Worm (Caenorhabditis elegans) whole organism, young adult: Measurements from ENCODE around the gene str-255.

Experiments
- Y79H2A.3 ChIP-seq: fragments of 200-800 bp; sonication (Bioruptor generic); conservative IDR thresholded peaks from 2 replicates; pipeline ENCODE4 v1.3.6; 2022; ENCODE audit warnings: missing genetic modification reagents, missing genetic modification characterization, missing compliant biosample characterization
- aptf-3 ChIP-seq: fragments of 200-800 bp; sonication (Bioruptor generic); IDR thresholded peaks from 2 replicates; pipeline ENCODE4 v1.3.6; 2022; ENCODE audit warnings: missing genetic modification characterization, missing compliant biosample characterization
- nfyb-1 ChIP-seq: fragments of 200-800 bp; sonication (Bioruptor generic); IDR thresholded peaks from 2 replicates; pipeline ENCODE4 v1.3.6; 2022; ENCODE audit warnings: missing genetic modification reagents, missing genetic modification characterization, missing compliant biosample characterization
- sptf-2 ChIP-seq: fragments of 200-800 bp; sonication (Bioruptor generic); optimal IDR thresholded peaks from 2 replicates; lab custom pipeline; 2018; ENCODE audit warnings: mild to moderate bottlenecking, missing genetic modification characterization, missing compliant biosample characterization
- unc-62 ChIP-seq: fragments of 150-350 bp; optimal IDR thresholded peaks from 2 replicates; lab custom pipeline; 2014; ENCODE audit warnings: missing biosample characterization, missing genetic modification reagents, missing genetic modification characterization
- zfh-2 ChIP-seq: fragments of 200-800 bp; sonication (Bioruptor generic); conservative IDR thresholded peaks from 2 replicates; pipeline ENCODE4 v1.3.6; 2022; ENCODE audit warnings: missing genetic modification reagents, missing genetic modification characterization, missing compliant biosample characterization
- ztf-26 ChIP-seq: sonication (generic microtip); optimal IDR thresholded peaks from 2 replicates; lab custom pipeline; 2017; ENCODE audit warnings: missing genetic modification characterization, missing compliant biosample characterization
- ztf-6 ChIP-seq: fragments of 200-800 bp; sonication (Bioruptor generic); IDR thresholded peaks from 2 replicates; pipeline ENCODE4 v1.3.6; 2022; ENCODE audit warnings: missing genetic modification reagents, missing genetic modification characterization, missing compliant biosample characterization

DNA sequence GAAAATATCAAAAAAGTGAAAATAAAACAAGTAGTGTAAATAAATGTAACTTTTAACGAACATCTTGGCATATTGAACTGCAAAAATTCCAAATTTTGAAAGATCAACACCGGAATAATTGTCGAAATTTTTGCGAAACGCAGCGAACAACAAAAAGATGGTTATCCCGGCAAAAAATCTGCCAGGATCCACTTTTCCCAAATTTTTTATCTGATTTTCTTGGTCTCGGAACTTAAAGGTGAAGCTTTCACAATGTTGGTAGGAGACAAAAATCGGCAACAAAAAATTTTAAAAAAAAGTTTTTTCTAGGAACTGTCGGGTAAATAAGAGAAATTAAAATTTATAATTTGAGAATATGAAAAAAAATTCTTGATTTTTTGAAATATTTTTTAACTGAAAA is 45.1 kb downstream of the str-255 start, which contains the start of gene bgnt-1.2:
- no peak for TF ChIP-seq unc-62 (GFP tag; lab: Kevin White, UChicago)
- TF ChIP-seq ztf-26 (tag; lab: Kevin White, UChicago): no peak
- no peak for TF ChIP-seq sptf-2 (GFP tag; lab: Kevin White, UChicago)
- TF ChIP-seq aptf-3 (GFP tag; lab: Robert Waterston, UW): no peak
- no peak for TF ChIP-seq zfh-2 (GFP tag; lab: Robert Waterston, UW)
- TF ChIP-seq nfyb-1 (GFP tag; lab: Robert Waterston, UW): no peak
- TF ChIP-seq Y79H2A.3: no peak
- no peak for TF ChIP-seq ztf-6 (GFP tag; lab: Robert Waterston, UW)
